Worm (Caenorhabditis elegans): ENCODE data around the gene daf-5.

ce11 chrII:13997477-13997876, 54.6 kb downstream of the daf-5 start, which contains the start of gene F01D5.1:
- TF ChIP-seq skn-1 (tag; optimal IDR thresholded peaks at IDR 0.05), result no peak
- TF ChIP-seq nhr-47 (tag; optimal IDR thresholded peaks at IDR 0.05), result no peak
- TF ChIP-seq blmp-1 (tag; optimal IDR thresholded peaks at IDR 0.05), result no peak
- no peak for TF ChIP-seq mdl-1 (tag; optimal IDR thresholded peaks at IDR 0.05)
- TF ChIP-seq snpc-4 (tag; optimal IDR thresholded peaks at IDR 0.05), result no peak
- no peak for TF ChIP-seq unc-62 (GFP tag; optimal IDR thresholded peaks at IDR 0.05)
- TF ChIP-seq nhr-77 (tag; optimal IDR thresholded peaks at IDR 0.05), result no peak
- no peak for TF ChIP-seq nhr-12 (tag; optimal IDR thresholded peaks at IDR 0.05)
- TF ChIP-seq C16A3.4 (tag; optimal IDR thresholded peaks at IDR 0.05), result no peak
- TF ChIP-seq ama-1 (optimal IDR thresholded peaks at IDR 0.05), result no peak
